Fruit fly (Drosophila melanogaster) whole organism, embryonic: Measurements from ENCODE around the gene CG11975.

ENCODE experiments used
- CG10366 ChIP-seq: fragments of 200-800 bp; sonication (Bioruptor generic); IDR thresholded peaks from 2 replicates; pipeline ENCODE4 v1.3.6; 2022; ENCODE audit warnings: missing biosample characterization, missing genetic modification characterization
- CG11093 ChIP-seq: fragments of 200-800 bp; sonication (Bioruptor generic); IDR thresholded peaks from 3 replicates; pipeline ENCODE4 v1.3.6; 2022; ENCODE audit warnings: missing biosample characterization, missing genetic modification characterization
- CG11456 ChIP-seq: fragments of 200-800 bp; sonication (Bioruptor generic); IDR thresholded peaks from 3 replicates; pipeline ENCODE4 v1.3.6; 2022; ENCODE audit warnings: missing biosample characterization, missing genetic modification characterization
- CG12942 ChIP-seq: fragments of 200-800 bp; sonication (Bioruptor generic); optimal IDR thresholded peaks from 3 replicates; lab custom pipeline; 2016; ENCODE audit warnings: missing biosample characterization, missing genetic modification characterization
- CG13123 ChIP-seq: fragments of 200-800 bp; sonication (Bioruptor generic); optimal IDR thresholded peaks from 2 replicates; lab custom pipeline; 2016; ENCODE audit warnings: missing biosample characterization, missing genetic modification characterization
- CG13894 ChIP-seq: fragments of 200-800 bp; sonication (Bioruptor generic); optimal IDR thresholded peaks from 3 replicates; lab custom pipeline; 2018; ENCODE audit warnings: missing biosample characterization, mild to moderate bottlenecking, missing genetic modification characterization, moderate library complexity
- CG14860 ChIP-seq: fragments of 200-800 bp; sonication (Bioruptor generic); IDR thresholded peaks from 3 replicates; pipeline ENCODE4 v1.3.6; 2022; ENCODE audit warnings: missing biosample characterization, missing genetic modification characterization; ENCODE audit not compliant: partially characterized antibody
- CG15696 ChIP-seq: fragments of 200-800 bp; sonication (Bioruptor generic); optimal IDR thresholded peaks from 2 replicates; lab custom pipeline; 2019; ENCODE audit warnings: missing biosample characterization, mild to moderate bottlenecking, missing genetic modification characterization, moderate library complexity
- CG17568 ChIP-seq: fragments of 200-800 bp; sonication (Bioruptor generic); optimal IDR thresholded peaks from 2 replicates; lab custom pipeline; 2018; ENCODE audit warnings: missing biosample characterization, mild to moderate bottlenecking, missing genetic modification characterization, moderate library complexity
- CG2120 ChIP-seq: fragments of 200-800 bp; sonication (Bioruptor generic); optimal IDR thresholded peaks from 3 replicates; lab custom pipeline; 2016; ENCODE audit warnings: missing biosample characterization, missing genetic modification characterization
- CG2875 ChIP-seq: fragments of 200-800 bp; sonication (Bioruptor generic); optimal IDR thresholded peaks from 2 replicates; lab custom pipeline; 2017; ENCODE audit warnings: missing biosample characterization, mild to moderate bottlenecking, missing genetic modification characterization, missing genetic modification reagents
- CG31441 ChIP-seq: fragments of 200-800 bp; sonication (Bioruptor generic); IDR thresholded peaks from 2 replicates; pipeline ENCODE4 v1.3.6; 2022; ENCODE audit warnings: missing biosample characterization, missing genetic modification characterization
- CG3163 ChIP-seq: fragments of 200-800 bp; sonication (Bioruptor generic); optimal IDR thresholded peaks from 3 replicates; lab custom pipeline; 2016; ENCODE audit warnings: missing biosample characterization, missing genetic modification characterization
- CG32767 ChIP-seq: fragments of 200-800 bp; sonication (Bioruptor generic); IDR thresholded peaks from 2 replicates; pipeline ENCODE4 v1.3.6; 2022; ENCODE audit warnings: missing biosample characterization, missing genetic modification characterization
- CG34376 ChIP-seq: fragments of 200-800 bp; sonication (Bioruptor generic); optimal IDR thresholded peaks from 2 replicates; lab custom pipeline; 2018; ENCODE audit warnings: missing biosample characterization, mild to moderate bottlenecking, missing genetic modification characterization
- CG4328 ChIP-seq: fragments of 200-800 bp; sonication (Bioruptor generic); optimal IDR thresholded peaks from 3 replicates; lab custom pipeline; 2017; ENCODE audit warnings: missing biosample characterization, missing genetic modification reagents, missing genetic modification characterization
- CG5245 ChIP-seq: fragments of 200-800 bp; sonication (Bioruptor generic); optimal IDR thresholded peaks from 3 replicates; lab custom pipeline; 2016; ENCODE audit warnings: missing biosample characterization, missing genetic modification characterization
- CG9817 ChIP-seq: fragments of 200-800 bp; sonication (Bioruptor generic); optimal IDR thresholded peaks from 2 replicates; lab custom pipeline; 2018; ENCODE audit warnings: missing biosample characterization, mild to moderate bottlenecking, missing genetic modification characterization, moderate library complexity
- CHES-1-like ChIP-seq: fragments of 200-800 bp; sonication (Bioruptor generic); optimal IDR thresholded peaks from 2 replicates; lab custom pipeline; 2016; ENCODE audit warnings: missing biosample characterization, missing genetic modification characterization
- Dip3 ChIP-seq: fragments of 200-800 bp; sonication (Bioruptor generic); optimal IDR thresholded peaks from 3 replicates; lab custom pipeline; 2016; ENCODE audit warnings: missing biosample characterization, missing genetic modification characterization
- Doc2 ChIP-seq: fragments of 200-800 bp; sonication (Bioruptor generic); IDR thresholded peaks from 2 replicates; pipeline ENCODE4 v1.3.6; 2022; ENCODE audit warnings: missing biosample characterization, missing genetic modification characterization
- Drgx ChIP-seq: fragments of 200-800 bp; sonication (Bioruptor generic); IDR thresholded peaks from 2 replicates; pipeline ENCODE4 v1.3.6; 2022; ENCODE audit warnings: missing biosample characterization, missing genetic modification characterization
- Eip74EF ChIP-seq, 2 experiments: fragments of 200-800 bp in 1 of 2; fragments of >200 bp in 1 of 2; sonication (Bioruptor generic) in 1 of 2; optimal IDR thresholded peaks; 2 replicates each; lab custom pipeline; 2017 to 2019; ENCODE audit warnings: missing biosample characterization in 2 of 2, missing genetic modification characterization in 2 of 2, mild to moderate bottlenecking in 1 of 2, moderate library complexity in 1 of 2
- Fer3 ChIP-seq: fragments of 200-800 bp; sonication (Bioruptor generic); optimal IDR thresholded peaks from 2 replicates; lab custom pipeline; 2018; ENCODE audit warnings: missing biosample characterization, mild to moderate bottlenecking, missing genetic modification characterization, moderate library complexity
- Gug ChIP-seq: fragments of 200-800 bp; sonication (Bioruptor generic); IDR thresholded peaks from 4 replicates; pipeline ENCODE4 v1.3.6; 2022; ENCODE audit warnings: missing biosample characterization, missing genetic modification characterization
- HLH3B ChIP-seq: fragments of 200-800 bp; sonication (Bioruptor generic); IDR thresholded peaks from 2 replicates; pipeline ENCODE4 v1.3.6; 2022; ENCODE audit warnings: missing biosample characterization, missing genetic modification characterization
- HmgZ ChIP-seq: fragments of 200-800 bp; sonication (Bioruptor generic); optimal IDR thresholded peaks from 2 replicates; lab custom pipeline; 2018; ENCODE audit warnings: missing biosample characterization, mild to moderate bottlenecking, missing genetic modification characterization
- Hmr ChIP-seq: fragments of 200-800 bp; sonication (Bioruptor generic); optimal IDR thresholded peaks from 3 replicates; lab custom pipeline; 2017; ENCODE audit warnings: mild to moderate bottlenecking, missing biosample characterization, missing genetic modification reagents, missing genetic modification characterization
- Hr39 ChIP-seq: fragments of >200 bp; optimal IDR thresholded peaks from 2 replicates; lab custom pipeline; 2017
- Hsf ChIP-seq: fragments of 200-800 bp; sonication (Bioruptor generic); optimal IDR thresholded peaks from 3 replicates; lab custom pipeline; 2016; ENCODE audit warnings: missing biosample characterization, missing genetic modification characterization
- Kr ChIP-seq: fragments of 200-800 bp; sonication (Bioruptor generic); optimal IDR thresholded peaks from 2 replicates; lab custom pipeline; 2017; ENCODE audit warnings: missing biosample characterization, mild to moderate bottlenecking, missing genetic modification characterization
- Lim3 ChIP-seq: fragments of 200-800 bp; sonication (Bioruptor generic); IDR thresholded peaks from 2 replicates; pipeline ENCODE4 v1.3.6; 2022; ENCODE audit warnings: missing biosample characterization, missing genetic modification characterization
- Neu2 ChIP-seq: fragments of 200-800 bp; sonication (Bioruptor generic); optimal IDR thresholded peaks from 3 replicates; lab custom pipeline; 2016; ENCODE audit warnings: missing biosample characterization, missing genetic modification characterization, borderline replicate concordance
- Ptx1 ChIP-seq: fragments of 200-800 bp; sonication (Bioruptor generic); IDR thresholded peaks from 2 replicates; pipeline ENCODE4 v1.3.6; 2022; ENCODE audit warnings: missing biosample characterization, missing genetic modification characterization
- Rfx ChIP-seq: fragments of 200-800 bp; sonication (Bioruptor generic); IDR thresholded peaks from 2 replicates; pipeline ENCODE4 v1.3.6; 2022; ENCODE audit warnings: missing biosample characterization, missing genetic modification characterization
- Xrp1 ChIP-seq: fragments of 200-800 bp; sonication (Bioruptor generic); IDR thresholded peaks from 2 replicates; pipeline ENCODE4 v1.3.6; 2022; ENCODE audit warnings: missing biosample characterization, missing genetic modification characterization
- bbx ChIP-seq: fragments of 200-800 bp; sonication (Bioruptor generic); IDR thresholded peaks from 2 replicates; pipeline ENCODE4 v1.3.6; 2022; ENCODE audit warnings: missing biosample characterization, missing genetic modification characterization; ENCODE audit not compliant: partially characterized antibody
- cas ChIP-seq: fragments of 200-800 bp; sonication (Bioruptor generic); IDR thresholded peaks from 2 replicates; pipeline ENCODE4 v1.3.6; 2022; ENCODE audit warnings: missing biosample characterization, missing genetic modification characterization
- chif ChIP-seq, 2 experiments: fragments of 200-800 bp; sonication (Bioruptor generic); optimal IDR thresholded peaks; 3 replicates each; lab custom pipeline; 2016; ENCODE audit warnings: missing biosample characterization in 2 of 2, missing genetic modification characterization in 2 of 2
- en ChIP-seq: fragments of 200-800 bp; sonication (Bioruptor generic); optimal IDR thresholded peaks from 2 replicates; lab custom pipeline; 2016; ENCODE audit warnings: missing biosample characterization, missing genetic modification characterization
- exex ChIP-seq: fragments of 200-800 bp; sonication (Bioruptor generic); optimal IDR thresholded peaks from 4 replicates; lab custom pipeline; 2018; ENCODE audit warnings: missing biosample characterization, mild to moderate bottlenecking, missing genetic modification characterization, moderate library complexity
- inv ChIP-seq: fragments of 200-800 bp; sonication (Bioruptor generic); IDR thresholded peaks from 2 replicates; pipeline ENCODE4 v1.3.6; 2022; ENCODE audit warnings: missing biosample characterization, missing genetic modification characterization; ENCODE audit not compliant: partially characterized antibody
- jing ChIP-seq: fragments of 200-800 bp; sonication (Bioruptor generic); optimal IDR thresholded peaks from 2 replicates; lab custom pipeline; 2018; ENCODE audit warnings: missing biosample characterization, mild to moderate bottlenecking, missing genetic modification characterization
- org-1 ChIP-seq: fragments of 200-800 bp; sonication (Bioruptor generic); optimal IDR thresholded peaks from 2 replicates; lab custom pipeline; 2017; ENCODE audit warnings: missing biosample characterization, missing genetic modification characterization
- phol ChIP-seq: fragments of 200-800 bp; sonication (Bioruptor generic); optimal IDR thresholded peaks from 3 replicates; lab custom pipeline; 2018; ENCODE audit warnings: missing biosample characterization, mild to moderate bottlenecking, missing genetic modification characterization, moderate library complexity
- prd ChIP-seq, 3 experiments: fragments of >200 bp in 2 of 3; fragments of 200-800 bp in 1 of 3; sonication (Bioruptor generic) in 1 of 3; optimal IDR thresholded peaks in 2 of 3; IDR thresholded peaks in 1 of 3; 2 replicates in 2 of 3; 3 replicates in 1 of 3; pipeline versions ENCODE4 v1.3.6 to Lab custom; 2017 to 2022; ENCODE audit warnings: missing biosample characterization in 1 of 3, missing genetic modification characterization in 1 of 3
- run ChIP-seq: fragments of 200-800 bp; sonication (Bioruptor generic); optimal IDR thresholded peaks from 3 replicates; lab custom pipeline; 2018; ENCODE audit warnings: missing biosample characterization, mild to moderate bottlenecking, missing genetic modification characterization
- slou ChIP-seq: fragments of 200-800 bp; sonication (Bioruptor generic); optimal IDR thresholded peaks from 3 replicates; lab custom pipeline; 2016; ENCODE audit warnings: missing biosample characterization, missing genetic modification characterization

CG11975 gene

dm6 chr3R:8945502-8946324 is 47.3 kb upstream of the CG11975 start (continued):
- TF ChIP-seq CG9817 (tag; lab: Kevin White, UChicago) (peak; percentile 73), CG13123 (GFP tag; lab: Kevin White, UChicago) (peak; percentile 42), cas (GFP tag; lab: Robert Waterston, UW) (peak; percentile 52; the same call in 1 of the 2 replicates), Neu2 (no peak), Hr39 (no peak), slou (GFP tag; lab: Kevin White, UChicago) (peak; percentile 8), inv (GFP tag; lab: Robert Waterston, UW) (no peak), HmgZ (tag; lab: Kevin White, UChicago) (peak; percentile 62), CG31441 (GFP tag; lab: Robert Waterston, UW) (peak; percentile 92), CG34376 (GFP tag; lab: Kevin White, UChicago) (peak; percentile 55), HLH3B (peak; percentile 88), CG4328 (GFP tag; lab: Kevin White, UChicago) (peak; percentile 83), CG3163 (GFP tag; lab: Kevin White, UChicago) (no peak), Fer3 (peak; percentile 76), jing (GFP tag; lab: Kevin White, UChicago) (peak; percentile 55), chif (GFP tag; optimal IDR thresholded peaks at IDR 0.05; lab: Kevin White, UChicago) (peak in 1 of 2 experiments; percentile 39), Gug (peak; percentile 66; the same call in 3 of the 4 replicates), phol (tag; lab: Kevin White, UChicago) (peak; percentile 89), CG11456 (GFP tag; lab: Robert Waterston, UW) (peak; percentile 75; the same call in 1 of the 3 replicates), prd (optimal IDR thresholded peaks at IDR 0.05; lab: Kevin White, UChicago) (no peak), prd (GFP tag; IDR thresholded peaks at IDR 0.05; lab: Robert Waterston, UW) (peak; percentile 83), CG12942 (GFP tag; lab: Kevin White, UChicago) (peak; percentile 59), CG11093 (peak; percentile 79), bbx (peak; percentile 44; the same call in 1 of the 2 replicates), CG14860 (GFP tag; lab: Robert Waterston, UW) (0 out of 3 replicates have a peak, but pooled peaks have one; percentile 16), Drgx (GFP tag; lab: Robert Waterston, UW) (peak; percentile 89), Doc2 (GFP tag; lab: Robert Waterston, UW) (peak; percentile 45; the same call in 1 of the 2 replicates), Dip3 (no peak), Ptx1 (GFP tag; lab: Robert Waterston, UW) (peak; percentile 88), CHES-1-like (GFP tag; lab: Kevin White, UChicago) (no peak), Hsf (GFP tag; lab: Kevin White, UChicago) (peak; percentile 63), Rfx (GFP tag; lab: Robert Waterston, UW) (peak; percentile 78), Xrp1 (GFP tag; lab: Robert Waterston, UW) (peak; percentile 87), Kr (GFP tag; lab: Kevin White, UChicago) (no peak), CG15696 (tag; lab: Kevin White, UChicago) (peak; percentile 28), Eip74EF (GFP tag; optimal IDR thresholded peaks at IDR 0.05; lab: Kevin White, UChicago) (peak in 1 of 2 experiments; percentile 93), Lim3 (GFP tag; lab: Robert Waterston, UW) (no peak), en (GFP tag; lab: Kevin White, UChicago) (no peak), Hmr (GFP tag; lab: Kevin White, UChicago) (peak; percentile 83), run (tag; lab: Kevin White, UChicago) (peak; percentile 84), CG32767 (peak; percentile 74), CG2120 (GFP tag; lab: Kevin White, UChicago) (peak; percentile 31), CG17568 (GFP tag; lab: Kevin White, UChicago) (peak; percentile 49), CG2875 (GFP tag; lab: Kevin White, UChicago) (peak; percentile 85), exex (peak; percentile 26), org-1 (GFP tag; lab: Kevin White, UChicago) (peak; percentile 81), CG13894 (tag; lab: Kevin White, UChicago) (no peak), CG10366 (peak; percentile 82; the same call in 1 of the 2 replicates), CG5245 (peak; percentile 67)
